Fruit fly (Drosophila melanogaster) whole organism, wandering third instar larva: ENCODE measurements around the gene Pak3.

Source experiments
- Dfd ChIP-seq: fragments of >200 bp; optimal IDR thresholded peaks from 2 replicates; lab custom pipeline; 2017; ENCODE audit warnings: missing biosample characterization, missing genetic modification characterization
- Rel ChIP-seq, 2 experiments: fragments of 200-800 bp; sonication (Bioruptor generic) in 1 of 2; optimal IDR thresholded peaks; 2 replicates in 1 of 2; 3 replicates in 1 of 2; lab custom pipeline; 2016 to 2019; ENCODE audit warnings: mild to moderate bottlenecking in 2 of 2, missing biosample characterization in 2 of 2, missing genetic modification characterization in 2 of 2, moderate library complexity in 1 of 2
- dl ChIP-seq, 2 experiments: fragments of 175-275, 200-275 bp in 1 of 2; fragments of 200-275 bp in 1 of 2; sonication (Bioruptor generic); optimal IDR thresholded peaks; lab custom pipeline; 2018; ENCODE audit warnings: mild to moderate bottlenecking in 2 of 2, missing biosample characterization in 2 of 2, missing genetic modification characterization in 2 of 2, moderate library complexity in 2 of 2; ENCODE audit not compliant: partially characterized antibody in 2 of 2, insufficient read depth in 1 of 2
- h ChIP-seq: fragments of 200-800 bp; sonication (Bioruptor generic); optimal IDR thresholded peaks from 3 replicates; lab custom pipeline; 2016; ENCODE audit warnings: missing biosample characterization, mild to moderate bottlenecking, missing genetic modification characterization

dm6 chr3R:16408434-16408833, 45.2 kb downstream of the Pak3 start:
- TF ChIP-seq Dfd (GFP tag; lab: Kevin White, UChicago) (no peak), dl (GFP tag; optimal IDR thresholded peaks at IDR 0.05; lab: Kevin White, UChicago; ENCODE audit: insufficient read depth in 1 of 2, partially characterized antibody in 2 of 2) (no peak), h (no peak), Rel (GFP tag; optimal IDR thresholded peaks at IDR 0.05; lab: Kevin White, UChicago) (no peak), Rel (tag; optimal IDR thresholded peaks at IDR 0.05; lab: Kevin White, UChicago) (no peak)
